1 fruit fly cellular context compared by ENCODE assay signal in genomic region chr3R:17603717-17604116, dm6.
TF ChIP-seq lines count a peak whose summit lies in the region.

No protein-coding gene starts in this region.

TF ChIP-seq in whole organism, embryonic, 481 proteins besides CTCF, POLR2A, EP300 and RAD21 (continued from another document and continues in another):
- peak; percentile 85; the same call in 1 of the 4 replicates for TF ChIP-seq chinmo (GFP tag; IDR thresholded peaks at IDR 0.05; lab: Robert Waterston, UW; ENCODE audit: partially characterized antibody)
- TF ChIP-seq unpg (GFP tag; optimal IDR thresholded peaks at IDR 0.05; lab: Kevin White, UChicago), result no peak
- TF ChIP-seq Stat92E (GFP tag; optimal IDR thresholded peaks at IDR 0.05; lab: Kevin White, UChicago), result no peak
- TF ChIP-seq CG1792 (GFP tag; optimal IDR thresholded peaks at IDR 0.05; lab: Kevin White, UChicago), result no peak
- no peak for TF ChIP-seq en (GFP tag; optimal IDR thresholded peaks at IDR 0.05; lab: Kevin White, UChicago)
- TF ChIP-seq Dfd (GFP tag; optimal IDR thresholded peaks at IDR 0.05; lab: Kevin White, UChicago), result no peak
- no peak for TF ChIP-seq croc (GFP tag; conservative IDR thresholded peaks at IDR 0.05; lab: Robert Waterston, UW)
- no peak for TF ChIP-seq CG10565 (GFP tag; optimal IDR thresholded peaks at IDR 0.05; lab: Kevin White, UChicago)
- no peak for TF ChIP-seq CG4282 (GFP tag; optimal IDR thresholded peaks at IDR 0.05; lab: Kevin White, UChicago)
- no peak for TF ChIP-seq CG15011 (GFP tag; optimal IDR thresholded peaks at IDR 0.05; lab: Kevin White, UChicago)
- no peak for TF ChIP-seq Dip2 (GFP tag; IDR thresholded peaks at IDR 0.05; lab: Robert Waterston, UW)
- no peak for TF ChIP-seq CG13775 (GFP tag; optimal IDR thresholded peaks at IDR 0.05; lab: Kevin White, UChicago)
- peak; percentile 26; the same call in 1 of the 3 replicates for TF ChIP-seq CG34224 (GFP tag; IDR thresholded peaks at IDR 0.05; lab: Robert Waterston, UW; ENCODE audit: partially characterized antibody)
- no peak for TF ChIP-seq CG1233 (GFP tag; optimal IDR thresholded peaks at IDR 0.05; lab: Kevin White, UChicago)
- no peak for TF ChIP-seq CG8944 (GFP tag; optimal IDR thresholded peaks at IDR 0.05; lab: Kevin White, UChicago)
- TF ChIP-seq grn (GFP tag; optimal IDR thresholded peaks at IDR 0.05; lab: Kevin White, UChicago), result no peak
- TF ChIP-seq jigr1 (GFP tag; IDR thresholded peaks at IDR 0.05; lab: Robert Waterston, UW), result no peak
- no peak for TF ChIP-seq sr (GFP tag; IDR thresholded peaks at IDR 0.05; lab: Robert Waterston, UW)
- TF ChIP-seq CG6791 (GFP tag; IDR thresholded peaks at IDR 0.05; lab: Robert Waterston, UW; ENCODE audit: partially characterized antibody), result peak; percentile 61; the same call in 2 of the 3 replicates
- no peak for TF ChIP-seq CG8281 (tag; optimal IDR thresholded peaks at IDR 0.05; lab: Kevin White, UChicago)
- no peak for TF ChIP-seq CG4707 (GFP tag; optimal IDR thresholded peaks at IDR 0.05; lab: Kevin White, UChicago)
- TF ChIP-seq gro (GFP tag; optimal IDR thresholded peaks at IDR 0.05; lab: Kevin White, UChicago), result no peak
- TF ChIP-seq Ets65A (GFP tag; lab: Kevin White, UChicago), result no peak
- TF ChIP-seq Lim3 (GFP tag; IDR thresholded peaks at IDR 0.05; lab: Robert Waterston, UW), result no peak
- TF ChIP-seq ems (GFP tag; optimal IDR thresholded peaks at IDR 0.05; lab: Kevin White, UChicago), result no peak
- no peak for TF ChIP-seq CrebB (tag; optimal IDR thresholded peaks at IDR 0.05; lab: Kevin White, UChicago)
- TF ChIP-seq jing (GFP tag; optimal IDR thresholded peaks at IDR 0.05; lab: Kevin White, UChicago), result no peak
- TF ChIP-seq CG43689 (GFP tag; IDR thresholded peaks at IDR 0.05; lab: Robert Waterston, UW), result no peak
- TF ChIP-seq slbo (GFP tag; IDR thresholded peaks at IDR 0.05; lab: Robert Waterston, UW), result no peak
- no peak for TF ChIP-seq CG17186 (GFP tag; optimal IDR thresholded peaks at IDR 0.05; lab: Kevin White, UChicago)
- TF ChIP-seq tll (GFP tag; optimal IDR thresholded peaks at IDR 0.05; lab: Kevin White, UChicago), result no peak
- no peak for TF ChIP-seq CG31441 (GFP tag; IDR thresholded peaks at IDR 0.05; lab: Robert Waterston, UW)
- no peak for TF ChIP-seq Tbp (GFP tag; optimal IDR thresholded peaks at IDR 0.05; lab: Kevin White, UChicago)
- no peak for TF ChIP-seq rib (GFP tag; IDR thresholded peaks at IDR 0.05; lab: Robert Waterston, UW)
- no peak for TF ChIP-seq gsb (GFP tag; IDR thresholded peaks at IDR 0.05; lab: Robert Waterston, UW)
- peak; percentile 35; the same call in 1 of the 2 replicates for TF ChIP-seq unc-4 (GFP tag; IDR thresholded peaks at IDR 0.05; lab: Robert Waterston, UW; ENCODE audit: partially characterized antibody)
- TF ChIP-seq Hsf (GFP tag; optimal IDR thresholded peaks at IDR 0.05; lab: Kevin White, UChicago), result no peak
- no peak for TF ChIP-seq Hand (GFP tag; optimal IDR thresholded peaks at IDR 0.05; lab: Kevin White, UChicago)
- no peak for TF ChIP-seq CG10543 (GFP tag; optimal IDR thresholded peaks at IDR 0.05; lab: Kevin White, UChicago)
- TF ChIP-seq NfI (GFP tag; optimal IDR thresholded peaks at IDR 0.05; lab: Kevin White, UChicago), result no peak
- peak; percentile 92 for TF ChIP-seq CG7372 (GFP tag; IDR thresholded peaks at IDR 0.05; lab: Robert Waterston, UW)
- TF ChIP-seq usp (GFP tag; optimal IDR thresholded peaks at IDR 0.05; lab: Kevin White, UChicago), result no peak
- TF ChIP-seq HmgD (GFP tag; optimal IDR thresholded peaks at IDR 0.05; lab: Kevin White, UChicago), result peak; percentile 66
- no peak for TF ChIP-seq CG14860 (GFP tag; IDR thresholded peaks at IDR 0.05; lab: Robert Waterston, UW; ENCODE audit: partially characterized antibody)
- TF ChIP-seq Med (GFP tag; lab: Kevin White, UChicago), result peak; percentile 13
- no peak for TF ChIP-seq CG18764 (GFP tag; optimal IDR thresholded peaks at IDR 0.05; lab: Kevin White, UChicago)
- no peak for TF ChIP-seq gfzf (GFP tag; optimal IDR thresholded peaks at IDR 0.05; lab: Kevin White, UChicago)
- no peak for TF ChIP-seq Hmr (GFP tag; optimal IDR thresholded peaks at IDR 0.05; lab: Kevin White, UChicago)
- peak; percentile 89 for TF ChIP-seq sd (tag; optimal IDR thresholded peaks at IDR 0.05; lab: Kevin White, UChicago)
- TF ChIP-seq amos (GFP tag; IDR thresholded peaks at IDR 0.05; lab: Robert Waterston, UW; ENCODE audit: partially characterized antibody), result peak; percentile 23; the same call in 1 of the 2 replicates
- TF ChIP-seq tin (GFP tag; optimal IDR thresholded peaks at IDR 0.05; lab: Kevin White, UChicago), result no peak
- TF ChIP-seq z (GFP tag; IDR thresholded peaks at IDR 0.05; lab: Robert Waterston, UW), result no peak
- no peak for TF ChIP-seq ab (GFP tag; optimal IDR thresholded peaks at IDR 0.05; lab: Kevin White, UChicago)
- TF ChIP-seq CG34422 (GFP tag; IDR thresholded peaks at IDR 0.05; lab: Robert Waterston, UW), result no peak
- no peak for TF ChIP-seq CG14014 (GFP tag; IDR thresholded peaks at IDR 0.05; lab: Robert Waterston, UW)
- no peak for TF ChIP-seq CG11723 (GFP tag; optimal IDR thresholded peaks at IDR 0.05; lab: Kevin White, UChicago)
- no peak for TF ChIP-seq Sox100B (GFP tag; optimal IDR thresholded peaks at IDR 0.05; lab: Kevin White, UChicago)
- no peak for TF ChIP-seq Six4 (GFP tag; optimal IDR thresholded peaks at IDR 0.05; lab: Kevin White, UChicago)
- TF ChIP-seq gsb-n (tag; optimal IDR thresholded peaks at IDR 0.05; lab: Kevin White, UChicago), result no peak
- TF ChIP-seq CG32767 (GFP tag; IDR thresholded peaks at IDR 0.05; lab: Robert Waterston, UW), result no peak
- no peak for TF ChIP-seq CG17385 (GFP tag; optimal IDR thresholded peaks at IDR 0.05; lab: Kevin White, UChicago)
- TF ChIP-seq CG7963 (GFP tag; IDR thresholded peaks at IDR 0.05; lab: Robert Waterston, UW; ENCODE audit: partially characterized antibody), result no peak
- TF ChIP-seq CG2875 (GFP tag; optimal IDR thresholded peaks at IDR 0.05; lab: Kevin White, UChicago), result no peak
- TF ChIP-seq CG11093 (GFP tag; IDR thresholded peaks at IDR 0.05; lab: Robert Waterston, UW), result no peak
- TF ChIP-seq BtbVII (GFP tag; optimal IDR thresholded peaks at IDR 0.05; lab: Kevin White, UChicago), result no peak
- TF ChIP-seq pfk (GFP tag; optimal IDR thresholded peaks at IDR 0.05; lab: Kevin White, UChicago), result peak; percentile 7
- no peak for TF ChIP-seq slp2 (GFP tag; optimal IDR thresholded peaks at IDR 0.05; lab: Kevin White, UChicago)
- TF ChIP-seq CG9727 (GFP tag; optimal IDR thresholded peaks at IDR 0.05; lab: Kevin White, UChicago), result no peak
- TF ChIP-seq CG2202 (tag; optimal IDR thresholded peaks at IDR 0.05; lab: Kevin White, UChicago), result no peak
- no peak for TF ChIP-seq CG17359 (tag; optimal IDR thresholded peaks at IDR 0.05; lab: Kevin White, UChicago)
- TF ChIP-seq D19A (tag; optimal IDR thresholded peaks at IDR 0.05; lab: Kevin White, UChicago), result no peak
- TF ChIP-seq Taf1 (GFP tag; IDR thresholded peaks at IDR 0.05; lab: Robert Waterston, UW), result no peak
- TF ChIP-seq gem (tag; optimal IDR thresholded peaks at IDR 0.05; lab: Kevin White, UChicago), result no peak
- TF ChIP-seq CG6254 (GFP tag; optimal IDR thresholded peaks at IDR 0.05; lab: Kevin White, UChicago), result no peak
- no peak for TF ChIP-seq CG18599 (GFP tag; optimal IDR thresholded peaks at IDR 0.05; lab: Kevin White, UChicago)
- TF ChIP-seq CG32772 (GFP tag; IDR thresholded peaks at IDR 0.05; lab: Robert Waterston, UW), result no peak
- no peak for TF ChIP-seq cwo (GFP tag; optimal IDR thresholded peaks at IDR 0.05; lab: Kevin White, UChicago)
- no peak for TF ChIP-seq h (optimal IDR thresholded peaks at IDR 0.05; lab: Kevin White, UChicago)
- TF ChIP-seq CG10654 (GFP tag; optimal IDR thresholded peaks at IDR 0.05; lab: Kevin White, UChicago), result no peak
- no peak for TF ChIP-seq CG8388 (GFP tag; optimal IDR thresholded peaks at IDR 0.05; lab: Kevin White, UChicago)
- TF ChIP-seq Antp (GFP tag; optimal IDR thresholded peaks at IDR 0.05; lab: Kevin White, UChicago), result no peak
- TF ChIP-seq C15 (GFP tag; IDR thresholded peaks at IDR 0.05; lab: Robert Waterston, UW), result no peak
- TF ChIP-seq ranshi (GFP tag; IDR thresholded peaks at IDR 0.05; lab: Robert Waterston, UW), result no peak
- no peak for TF ChIP-seq Neu2 (GFP tag; optimal IDR thresholded peaks at IDR 0.05; lab: Kevin White, UChicago; ENCODE audit: borderline replicate concordance)
- TF ChIP-seq CG3163 (GFP tag; optimal IDR thresholded peaks at IDR 0.05; lab: Kevin White, UChicago), result no peak
- no peak for TF ChIP-seq prd (optimal IDR thresholded peaks at IDR 0.05; lab: Kevin White, UChicago)
- no peak for TF ChIP-seq prd (GFP tag; IDR thresholded peaks at IDR 0.05; lab: Robert Waterston, UW)
- no peak for TF ChIP-seq sens (GFP tag; lab: Kevin White, UChicago)
- TF ChIP-seq Atf-2 (GFP tag; optimal IDR thresholded peaks at IDR 0.05; lab: Kevin White, UChicago), result no peak
- TF ChIP-seq Poxn (GFP tag; IDR thresholded peaks at IDR 0.05; lab: Robert Waterston, UW), result no peak
- TF ChIP-seq Myb (GFP tag; optimal IDR thresholded peaks at IDR 0.05; lab: Kevin White, UChicago), result no peak
- TF ChIP-seq CG5180 (GFP tag; optimal IDR thresholded peaks at IDR 0.05; lab: Kevin White, UChicago), result no peak
- TF ChIP-seq CG12391 (tag; optimal IDR thresholded peaks at IDR 0.05; lab: Kevin White, UChicago), result no peak
- no peak for TF ChIP-seq zen (tag; optimal IDR thresholded peaks at IDR 0.05; lab: Kevin White, UChicago)
- 0 out of 2 replicates have a peak, but pooled peaks have one; percentile 35 for TF ChIP-seq bbx (GFP tag; IDR thresholded peaks at IDR 0.05; lab: Robert Waterston, UW; ENCODE audit: partially characterized antibody)
- peak; percentile 30 for TF ChIP-seq Kr (GFP tag; optimal IDR thresholded peaks at IDR 0.05; lab: Kevin White, UChicago)
- no peak for TF ChIP-seq pnt (GFP tag; optimal IDR thresholded peaks at IDR 0.05; lab: Kevin White, UChicago)
- TF ChIP-seq CG4730 (GFP tag; IDR thresholded peaks at IDR 0.05; lab: Robert Waterston, UW), result no peak
- TF ChIP-seq Deaf1 (tag; optimal IDR thresholded peaks at IDR 0.05; lab: Kevin White, UChicago), result no peak
- no peak for TF ChIP-seq luna (GFP tag; optimal IDR thresholded peaks at IDR 0.05; lab: Kevin White, UChicago)
- peak; percentile 21 for TF ChIP-seq HmgZ (tag; optimal IDR thresholded peaks at IDR 0.05; lab: Kevin White, UChicago)
- TF ChIP-seq ssp (GFP tag; IDR thresholded peaks at IDR 0.05; lab: Robert Waterston, UW), result no peak
- no peak for TF ChIP-seq CG4617 (GFP tag; optimal IDR thresholded peaks at IDR 0.05; lab: Kevin White, UChicago; ENCODE audit: borderline replicate concordance)
- TF ChIP-seq CG5245 (GFP tag; optimal IDR thresholded peaks at IDR 0.05; lab: Kevin White, UChicago), result no peak
- TF ChIP-seq slou (GFP tag; optimal IDR thresholded peaks at IDR 0.05; lab: Kevin White, UChicago), result no peak
- TF ChIP-seq CG4360 (GFP tag; IDR thresholded peaks at IDR 0.05; lab: Robert Waterston, UW), result no peak
- TF ChIP-seq org-1 (GFP tag; optimal IDR thresholded peaks at IDR 0.05; lab: Kevin White, UChicago), result no peak
- no peak for TF ChIP-seq CG7271 (tag; optimal IDR thresholded peaks at IDR 0.05; lab: Kevin White, UChicago)
- no peak for TF ChIP-seq fd64A (GFP tag; optimal IDR thresholded peaks at IDR 0.05; lab: Kevin White, UChicago)
- no peak for TF ChIP-seq sqz (GFP tag; optimal IDR thresholded peaks at IDR 0.05; lab: Kevin White, UChicago)
- TF ChIP-seq Sry-β (GFP tag; optimal IDR thresholded peaks at IDR 0.05; lab: Kevin White, UChicago), result no peak
- peak; percentile 81 for TF ChIP-seq ttk (GFP tag; IDR thresholded peaks at IDR 0.05; lab: Robert Waterston, UW)
- TF ChIP-seq eve (GFP tag; optimal IDR thresholded peaks at IDR 0.05; lab: Kevin White, UChicago), result no peak
- TF ChIP-seq Gug (GFP tag; IDR thresholded peaks at IDR 0.05; lab: Robert Waterston, UW), result no peak
- TF ChIP-seq CG17361 (GFP tag; IDR thresholded peaks at IDR 0.05; lab: Robert Waterston, UW), result no peak
- TF ChIP-seq CG6765 (GFP tag; optimal IDR thresholded peaks at IDR 0.05; lab: Kevin White, UChicago), result no peak
- TF ChIP-seq CG3407 (GFP tag; optimal IDR thresholded peaks at IDR 0.05; lab: Kevin White, UChicago), result no peak
- TF ChIP-seq pros (GFP tag; optimal IDR thresholded peaks at IDR 0.05; lab: Kevin White, UChicago), result peak; percentile 100
- TF ChIP-seq corto (GFP tag; optimal IDR thresholded peaks at IDR 0.05; lab: Kevin White, UChicago), result no peak
- TF ChIP-seq CG7556 (GFP tag; optimal IDR thresholded peaks at IDR 0.05; lab: Kevin White, UChicago), result no peak
- no peak for TF ChIP-seq eyg (GFP tag; optimal IDR thresholded peaks at IDR 0.05; lab: Kevin White, UChicago)
- no peak for TF ChIP-seq CG14441 (GFP tag; IDR thresholded peaks at IDR 0.05; lab: Robert Waterston, UW)
- TF ChIP-seq Usf (GFP tag; optimal IDR thresholded peaks at IDR 0.05; lab: Kevin White, UChicago), result no peak
- no peak for TF ChIP-seq CG30020 (tag; optimal IDR thresholded peaks at IDR 0.05; lab: Kevin White, UChicago)
- TF ChIP-seq yki (optimal IDR thresholded peaks at IDR 0.05; lab: Kevin White, UChicago), result no peak
- no peak for TF ChIP-seq CG10979 (tag; optimal IDR thresholded peaks at IDR 0.05; lab: Kevin White, UChicago)
- no peak for TF ChIP-seq sob (GFP tag; IDR thresholded peaks at IDR 0.05; lab: Robert Waterston, UW)
- no peak for TF ChIP-seq Vsx1 (GFP tag; optimal IDR thresholded peaks at IDR 0.05; lab: Kevin White, UChicago)
- no peak for TF ChIP-seq hbn (GFP tag; IDR thresholded peaks at IDR 0.05; lab: Robert Waterston, UW; ENCODE audit: partially characterized antibody)
- no peak for TF ChIP-seq sna (GFP tag; IDR thresholded peaks at IDR 0.05; lab: Robert Waterston, UW; ENCODE audit: partially characterized antibody)
- no peak for TF ChIP-seq nom (GFP tag; optimal IDR thresholded peaks at IDR 0.05; lab: Kevin White, UChicago)
- TF ChIP-seq Oli (tag; optimal IDR thresholded peaks at IDR 0.05; lab: Kevin White, UChicago), result no peak
- no peak for TF ChIP-seq nmo (GFP tag; optimal IDR thresholded peaks at IDR 0.05; lab: Kevin White, UChicago)
- TF ChIP-seq zf30C (GFP tag; optimal IDR thresholded peaks at IDR 0.05; lab: Kevin White, UChicago), result no peak
- TF ChIP-seq CG10274 (GFP tag; optimal IDR thresholded peaks at IDR 0.05; lab: Kevin White, UChicago), result no peak
- TF ChIP-seq CG3847 (GFP tag; IDR thresholded peaks at IDR 0.05; lab: Robert Waterston, UW), result no peak
- no peak for TF ChIP-seq jumu (GFP tag; optimal IDR thresholded peaks at IDR 0.05; lab: Kevin White, UChicago)
- TF ChIP-seq CkIIα-i1 (GFP tag; IDR thresholded peaks at IDR 0.05; lab: Robert Waterston, UW), result no peak
- peak; percentile 94 for TF ChIP-seq nerfin-1 (tag; optimal IDR thresholded peaks at IDR 0.05; lab: Kevin White, UChicago)
- no peak for TF ChIP-seq CG6175 (GFP tag; IDR thresholded peaks at IDR 0.05; lab: Robert Waterston, UW)
